Worm (Caenorhabditis elegans): ENCODE data around the gene Y38H6C.15.
A peak's percentile ranks its signal among the peaks of the same experiment; 100 is the strongest.

Y38H6C.15 gene

DNA sequence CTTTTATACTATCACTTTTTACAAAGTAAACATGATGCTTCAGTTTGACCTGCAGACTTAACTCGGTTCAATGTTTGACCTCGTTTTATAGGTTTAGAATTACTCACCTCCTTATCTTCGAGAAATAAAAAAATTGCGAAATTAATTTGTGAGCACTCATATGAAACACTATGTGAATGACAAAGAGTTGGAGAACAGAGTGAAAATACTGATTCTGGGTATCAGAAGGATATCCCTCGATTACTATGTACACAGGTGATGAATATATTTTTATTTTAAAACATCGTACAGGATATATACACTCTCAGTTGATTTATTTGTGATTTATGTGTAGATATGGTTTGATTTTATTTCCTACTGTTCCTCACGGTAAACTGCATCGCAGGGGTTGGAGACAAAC lies 20.2 kb upstream of the Y38H6C.15 start, which contains the start of gene Y38H6C.23:
Y38H6C.23 (minus strand) TSS at position 101 of the 400 bp plus-strand sequence.
- TF ChIP-seq nhr-80 (tag; optimal IDR thresholded peaks at IDR 0.05) (peak; percentile 2), zim-3 (tag; optimal IDR thresholded peaks at IDR 0.05) (no peak)

ce11 chrV:20555120-20555519 lies 19.0 kb upstream of the Y38H6C.15 start, which contains the start of gene Y38H6C.21:
Gene Y38H6C.21 (minus strand): TSS chrV:20555267.
- TF ChIP-seq nhr-80 (tag; optimal IDR thresholded peaks at IDR 0.05) (peak; percentile 24), lsl-1 (GFP tag; optimal IDR thresholded peaks at IDR 0.05) (no peak)

- TF ChIP-seq hlh-26 (GFP tag; conservative IDR thresholded peaks at IDR 0.05): no peak
- no peak for TF ChIP-seq C06A6.2 (GFP tag; conservative IDR thresholded peaks at IDR 0.05)
- no peak for TF ChIP-seq ama-1 (optimal IDR thresholded peaks at IDR 0.05)
- TF ChIP-seq ama-1 (GFP tag; optimal IDR thresholded peaks at IDR 0.05): no peak
- no peak for TF ChIP-seq him-1 (tag; optimal IDR thresholded peaks at IDR 0.05)
- TF ChIP-seq nhr-27 (tag; optimal IDR thresholded peaks at IDR 0.05): no peak
- TF ChIP-seq aptf-3 (GFP tag; IDR thresholded peaks at IDR 0.05): no peak
- TF ChIP-seq F57A8.1 (GFP tag; optimal IDR thresholded peaks at IDR 0.05): no peak
- no peak for TF ChIP-seq ztf-28 (GFP tag; IDR thresholded peaks at IDR 0.05)
- TF ChIP-seq ccch-3 (GFP tag; optimal IDR thresholded peaks at IDR 0.05): no peak
- TF ChIP-seq mes-4 (tag; optimal IDR thresholded peaks at IDR 0.05): no peak
- no peak for TF ChIP-seq F55B11.4 (tag; optimal IDR thresholded peaks at IDR 0.05; ENCODE audit: borderline replicate concordance, insufficient read depth)
- TF ChIP-seq ceh-91 (GFP tag; IDR thresholded peaks at IDR 0.05): no peak
- TF ChIP-seq aptf-2 (GFP tag; conservative IDR thresholded peaks at IDR 0.05): no peak
- no peak for TF ChIP-seq efl-1 (GFP tag; optimal IDR thresholded peaks at IDR 0.05)
Measured at ce11 chrV:20552971-20553370, 16.9 kb upstream of the Y38H6C.15 start, which contains the start of gene vmo-1. Gene vmo-1 (minus strand): TSS chrV:20553071.

DNA sequence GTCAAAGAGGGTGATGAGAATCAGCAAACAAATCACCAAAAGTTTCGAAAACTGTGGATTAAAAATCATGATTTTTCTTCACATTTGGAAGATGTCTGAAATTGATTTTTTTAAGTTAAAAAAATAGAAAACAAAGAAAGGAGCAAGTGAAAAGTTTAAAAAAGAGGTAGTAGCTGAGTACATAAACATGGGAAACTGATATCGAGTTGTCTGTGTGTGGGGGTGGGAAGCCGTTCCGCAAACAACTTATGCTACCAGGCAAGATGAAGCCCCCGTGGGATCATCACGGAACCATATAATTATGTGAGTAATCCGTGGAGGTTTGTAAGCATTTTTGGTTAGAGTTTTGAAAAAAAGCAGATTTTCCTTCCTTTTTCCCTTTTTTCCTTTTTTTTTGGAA lies 15.0 kb upstream of the Y38H6C.15 start, which contains the start of gene Y38H6C.20:
Y38H6C.20 (minus strand) TSS at position 101 of the 400 bp plus-strand sequence.
- TF ChIP-seq F57A8.1 (GFP tag; optimal IDR thresholded peaks at IDR 0.05): no peak
- no peak for TF ChIP-seq ceh-100 (GFP tag; IDR thresholded peaks at IDR 0.05)
- no peak for TF ChIP-seq F52B5.7 (tag; optimal IDR thresholded peaks at IDR 0.05)
- no peak for TF ChIP-seq madf-10 (tag; optimal IDR thresholded peaks at IDR 0.05)
- TF ChIP-seq ccch-3 (GFP tag; optimal IDR thresholded peaks at IDR 0.05): no peak
- TF ChIP-seq ztf-22 (GFP tag; optimal IDR thresholded peaks at IDR 0.05): no peak
- TF ChIP-seq aptf-3 (GFP tag; IDR thresholded peaks at IDR 0.05): no peak
- TF ChIP-seq lag-1 (GFP tag; IDR thresholded peaks at IDR 0.05): no peak
- no peak for TF ChIP-seq snpc-1.3 (tag; optimal IDR thresholded peaks at IDR 0.05; ENCODE audit: insufficient read depth)
- TF ChIP-seq C06A6.2 (GFP tag; conservative IDR thresholded peaks at IDR 0.05): no peak
- TF ChIP-seq lsl-1 (GFP tag; optimal IDR thresholded peaks at IDR 0.05): no peak
- TF ChIP-seq hmg-1.2 (GFP tag; IDR thresholded peaks at IDR 0.05): no peak
- TF ChIP-seq lsy-27 (tag; optimal IDR thresholded peaks at IDR 0.05; ENCODE audit: borderline replicate concordance, insufficient read depth): no peak
- no peak for TF ChIP-seq D2030.7 (GFP tag; IDR thresholded peaks at IDR 0.05)

ce11 chrV:20547048-20547447 lies 10.9 kb upstream of the Y38H6C.15 start, which contains the start of gene Y38H6C.18:
Gene Y38H6C.18 (minus strand): TSS chrV:20547148.
- TF ChIP-seq hlh-12 (tag; optimal IDR thresholded peaks at IDR 0.05): no peak
- TF ChIP-seq let-526 (GFP tag; IDR thresholded peaks at IDR 0.05): no peak
- no peak for TF ChIP-seq ZK185.1 (tag; optimal IDR thresholded peaks at IDR 0.05; ENCODE audit: poor library complexity, severe bottlenecking)
- TF ChIP-seq ekl-4 (GFP tag; IDR thresholded peaks at IDR 0.05): no peak
- TF ChIP-seq snpc-1.3 (tag; optimal IDR thresholded peaks at IDR 0.05; ENCODE audit: insufficient read depth): no peak
- no peak for TF ChIP-seq ztf-6 (GFP tag; IDR thresholded peaks at IDR 0.05)
- no peak for TF ChIP-seq zim-3 (tag; optimal IDR thresholded peaks at IDR 0.05)
